Worm (Caenorhabditis elegans) whole organism, L4 larva: ENCODE results near the gene ctr-9.

ENCODE experiments used
- F44E2.7 ChIP-seq: fragments of 200-800 bp; sonication (Bioruptor generic); IDR thresholded peaks from 2 replicates; pipeline ENCODE4 v2.1.2; 2022; ENCODE audit warnings: missing genetic modification characterization, missing compliant biosample characterization
- Y105C5A.15 ChIP-seq: fragments of 200-800 bp; sonication (Bioruptor generic); IDR thresholded peaks from 2 replicates; pipeline ENCODE4 v1.3.6; 2022; ENCODE audit warnings: missing genetic modification characterization, missing compliant biosample characterization
- Y48G9A.11 ChIP-seq: fragments of 200-800 bp; sonication (Bioruptor generic); IDR thresholded peaks from 2 replicates; pipeline ENCODE4 v1.3.6; 2022; ENCODE audit warnings: missing genetic modification reagents, missing genetic modification characterization, missing compliant biosample characterization
- aha-1 ChIP-seq: fragments of 150-350 bp; peaks from one replicate; lab custom pipeline; 2014; ENCODE audit warnings: missing biosample characterization, missing genetic modification characterization
- aly-2 ChIP-seq: sonication (generic microtip); optimal IDR thresholded peaks from 2 replicates; lab custom pipeline; 2018; ENCODE audit warnings: missing biosample characterization, missing genetic modification characterization
- arid-1 ChIP-seq: fragments of 200-800 bp; sonication (Bioruptor generic); conservative IDR thresholded peaks from 2 replicates; pipeline ENCODE4 v1.3.6; 2022; ENCODE audit warnings: missing genetic modification reagents, missing genetic modification characterization, missing compliant biosample characterization
- dmd-6 ChIP-seq: fragments of 200-800 bp; sonication (Bioruptor generic); IDR thresholded peaks from 2 replicates; pipeline ENCODE4 v1.3.6; 2022; ENCODE audit warnings: missing genetic modification reagents, missing genetic modification characterization, missing compliant biosample characterization
- dmd-9 ChIP-seq: fragments of 200-800 bp; sonication (Bioruptor generic); IDR thresholded peaks from 2 replicates; pipeline ENCODE4 v1.3.6; 2022; ENCODE audit warnings: missing genetic modification reagents, missing genetic modification characterization, missing compliant biosample characterization
- dve-1 ChIP-seq: sonication (generic microtip); optimal IDR thresholded peaks from 2 replicates; lab custom pipeline; 2017; ENCODE audit warnings: antibody characterized with exemption, mild to moderate bottlenecking, missing genetic modification characterization, missing compliant biosample characterization; ENCODE audit not compliant: insufficient read depth
- fkh-10 ChIP-seq: fragments of 150-350 bp; optimal IDR thresholded peaks from 2 replicates; lab custom pipeline; 2014; ENCODE audit warnings: missing biosample characterization, missing genetic modification reagents, missing genetic modification characterization
- hif-1 ChIP-seq, 2 experiments: sonication (generic microtip); optimal IDR thresholded peaks; 2 replicates each; lab custom pipeline; 2016 to 2017; ENCODE audit warnings: missing compliant biosample characterization in 2 of 2, missing genetic modification characterization in 2 of 2, missing genetic modification reagents in 2 of 2, missing genotype in 2 of 2, mild to moderate bottlenecking in 1 of 2
- hlh-11 ChIP-seq: fragments of 200-800 bp; sonication (Bioruptor generic); optimal IDR thresholded peaks from 2 replicates; lab custom pipeline; 2018; ENCODE audit warnings: mild to moderate bottlenecking, missing genetic modification characterization, missing compliant biosample characterization
- hlh-30 ChIP-seq: sonication (generic microtip); optimal IDR thresholded peaks from 2 replicates; lab custom pipeline; 2017; ENCODE audit warnings: antibody characterized with exemption, mild to moderate bottlenecking, missing genetic modification characterization, missing compliant biosample characterization; ENCODE audit not compliant: insufficient read depth
- hmg-1.1 ChIP-seq: fragments of 200-800 bp; sonication (Bioruptor generic); IDR thresholded peaks from 2 replicates; pipeline ENCODE4 v1.3.6; 2022; ENCODE audit warnings: missing genetic modification reagents, missing genetic modification characterization, missing compliant biosample characterization
- lim-7 ChIP-seq: fragments of 200-800 bp; sonication (Bioruptor generic); IDR thresholded peaks from 2 replicates; pipeline ENCODE4 v1.3.6; 2022; ENCODE audit warnings: missing genetic modification characterization, missing compliant biosample characterization
- lin-15B ChIP-seq: fragments of 150-350 bp; sonication (generic microtip); optimal IDR thresholded peaks from 3 replicates; lab custom pipeline; 2014; ENCODE audit warnings: missing biosample characterization, missing genetic modification characterization
- lin-38 ChIP-seq: fragments of 200-800 bp; sonication (Bioruptor generic); IDR thresholded peaks from 2 replicates; pipeline ENCODE4 v1.3.6; 2022; ENCODE audit warnings: missing genetic modification reagents, missing genetic modification characterization, missing compliant biosample characterization
- lir-3 ChIP-seq: sonication (generic microtip); optimal IDR thresholded peaks from 2 replicates; lab custom pipeline; 2016; ENCODE audit warnings: mild to moderate bottlenecking, missing genetic modification characterization, missing compliant biosample characterization
- lsy-2 ChIP-seq, 2 experiments: fragments of 150-350 bp in 1 of 2; sonication (generic microtip) in 1 of 2; optimal IDR thresholded peaks; 2 replicates each; lab custom pipeline; 2014 to 2017; ENCODE audit warnings: missing biosample characterization in 2 of 2, missing genetic modification characterization in 2 of 2
- madf-5 ChIP-seq, 2 experiments: fragments of 200-800 bp; sonication (Bioruptor generic); IDR thresholded peaks; 2 replicates each; pipeline ENCODE4 v1.3.6; 2022; ENCODE audit warnings: missing compliant biosample characterization in 2 of 2, missing genetic modification characterization in 2 of 2
- mdt-29 ChIP-seq: fragments of 200-800 bp; sonication (Bioruptor generic); IDR thresholded peaks from 2 replicates; pipeline ENCODE4 v1.3.6; 2022; ENCODE audit warnings: missing genetic modification reagents, missing genetic modification characterization, missing compliant biosample characterization
- mep-1 ChIP-seq: fragments of 150-350 bp; sonication (generic microtip); optimal IDR thresholded peaks from 3 replicates; lab custom pipeline; 2014; ENCODE audit warnings: missing biosample characterization, missing genetic modification characterization
- mxl-3 ChIP-seq: fragments of 200-800 bp; sonication (Bioruptor generic); optimal IDR thresholded peaks from 2 replicates; lab custom pipeline; 2018; ENCODE audit warnings: mild to moderate bottlenecking, missing genetic modification characterization, missing compliant biosample characterization
- nhr-237 ChIP-seq: sonication (generic microtip); optimal IDR thresholded peaks from 2 replicates; lab custom pipeline; 2017; ENCODE audit warnings: missing biosample characterization, missing genetic modification characterization
- nhr-25 ChIP-seq: sonication (generic microtip); optimal IDR thresholded peaks from 2 replicates; lab custom pipeline; 2017; ENCODE audit warnings: missing genetic modification characterization, mild to moderate bottlenecking, missing compliant biosample characterization, antibody characterized with exemption, moderate library complexity, borderline replicate concordance; ENCODE audit not compliant: insufficient read depth
- nhr-28 ChIP-seq: fragments of 150-350 bp; optimal IDR thresholded peaks from 2 replicates; lab custom pipeline; 2014; ENCODE audit warnings: missing biosample characterization, missing genetic modification characterization
- nhr-48 ChIP-seq: sonication (generic microtip); optimal IDR thresholded peaks from 2 replicates; lab custom pipeline; 2016; ENCODE audit warnings: mild to moderate bottlenecking, missing genetic modification characterization, missing compliant biosample characterization
- rbr-2 ChIP-seq: sonication (generic microtip); optimal IDR thresholded peaks from 2 replicates; lab custom pipeline; 2016; ENCODE audit warnings: missing genotype, missing genetic modification characterization, missing compliant biosample characterization
- set-16 ChIP-seq: fragments of 200-800 bp; sonication (Bioruptor generic); IDR thresholded peaks from 2 replicates; pipeline ENCODE4 v1.3.6; 2022; ENCODE audit warnings: missing genetic modification reagents, missing genetic modification characterization, missing compliant biosample characterization
- snpc-1.2 ChIP-seq: fragments of 200-800 bp; sonication (Bioruptor generic); IDR thresholded peaks from 2 replicates; pipeline ENCODE4 v1.3.6; 2022; ENCODE audit warnings: missing genetic modification reagents, missing genetic modification characterization, missing compliant biosample characterization
- snpc-4 ChIP-seq: fragments of 150-350 bp; optimal IDR thresholded peaks from 2 replicates; lab custom pipeline; 2014; ENCODE audit warnings: missing biosample characterization, missing genetic modification characterization
- spr-1 ChIP-seq: sonication (generic microtip); optimal IDR thresholded peaks from 2 replicates; lab custom pipeline; 2016; ENCODE audit warnings: mild to moderate bottlenecking, missing genetic modification characterization, missing compliant biosample characterization
- spr-3 ChIP-seq: fragments of 200-800 bp; sonication (Bioruptor generic); optimal IDR thresholded peaks from 2 replicates; lab custom pipeline; 2018; ENCODE audit warnings: mild to moderate bottlenecking, missing genetic modification characterization, missing compliant biosample characterization
- unc-130 ChIP-seq: sonication (generic microtip); optimal IDR thresholded peaks from 2 replicates; lab custom pipeline; 2016; ENCODE audit warnings: missing genetic modification reagents, missing genetic modification characterization, missing compliant biosample characterization
- unc-62 ChIP-seq, 3 experiments: fragments of 150-350 bp in 1 of 3; sonication (generic microtip); optimal IDR thresholded peaks in 2 of 3; peaks in 1 of 3; 1 replicate in 1 of 3; 2 replicates in 2 of 3; lab custom pipeline; 2014 to 2017; ENCODE audit warnings: missing biosample characterization in 3 of 3, missing genetic modification characterization in 3 of 3, missing genetic modification reagents in 3 of 3, missing genotype in 1 of 3
- ztf-7 ChIP-seq: fragments of 150-350 bp; optimal IDR thresholded peaks from 2 replicates; lab custom pipeline; 2014; ENCODE audit warnings: missing biosample characterization, missing genetic modification characterization

ctr-9 gene

DNA sequence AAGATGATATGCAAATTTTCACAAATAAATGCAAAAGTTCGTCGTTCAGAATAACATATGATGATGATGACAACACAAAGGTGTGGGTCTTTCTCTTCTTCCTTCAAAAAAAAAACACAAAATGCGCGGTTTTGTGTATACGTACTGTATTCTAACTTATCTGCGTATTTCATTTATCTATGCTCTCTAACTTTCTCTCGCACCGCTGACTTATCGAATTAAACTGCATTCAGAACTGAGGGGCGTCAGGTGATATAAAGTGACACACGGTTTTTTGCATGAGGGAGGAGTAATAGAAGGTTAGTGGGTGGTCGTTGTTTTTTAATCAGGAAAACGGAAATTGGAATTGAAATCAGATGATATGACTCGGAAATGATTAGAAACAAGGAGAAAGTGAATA lies 9.1 kb downstream of the ctr-9 start, which contains the start of gene sod-4 (continued):
- no peak for TF ChIP-seq mdt-29

DNA sequence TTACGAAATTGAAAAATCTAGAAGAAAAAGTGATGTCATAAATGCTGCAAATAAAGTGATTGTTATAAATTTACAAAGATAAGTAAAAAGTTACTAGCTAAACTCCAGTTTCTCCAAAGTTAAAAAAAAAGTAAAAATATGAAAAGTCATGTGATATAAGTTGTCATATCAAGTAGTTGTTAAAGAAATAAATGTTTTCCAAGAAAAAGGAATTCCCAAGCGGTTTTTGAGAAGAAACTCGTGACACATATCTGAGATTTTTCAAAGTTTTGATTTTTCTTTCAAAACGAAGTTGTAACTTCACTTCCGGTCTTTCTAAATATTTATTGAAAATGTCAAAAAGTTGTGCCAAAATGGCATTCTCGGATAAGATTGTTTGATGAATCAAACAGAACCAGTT lies 9.9 kb downstream of the ctr-9 start:
- TF ChIP-seq rbr-2 (tag; lab: Kevin White, UChicago), result no peak
- no peak for TF ChIP-seq nhr-48 (tag; lab: Kevin White, UChicago)
- TF ChIP-seq hmg-1.1, result no peak
- no peak for TF ChIP-seq nhr-237 (tag; lab: Kevin White, UChicago)
- no peak for TF ChIP-seq fkh-10 (GFP tag; lab: Kevin White, UChicago)
- TF ChIP-seq mep-1 (tag; lab: Kevin White, UChicago), result peak; percentile 42
- TF ChIP-seq Y105C5A.15 (GFP tag; lab: Robert Waterston, UW), result no peak
- TF ChIP-seq madf-5 (GFP tag; IDR thresholded peaks at IDR 0.05; lab: Robert Waterston, UW), result no peak
- TF ChIP-seq lin-15B (tag; lab: Kevin White, UChicago), result no peak
- no peak for TF ChIP-seq spr-3
- peak in 1 of 2 experiments; percentile 83 for TF ChIP-seq unc-62 (GFP tag; optimal IDR thresholded peaks at IDR 0.05 in 1 of 2; lab: Kevin White, UChicago)
- no peak for TF ChIP-seq unc-62 (tag; optimal IDR thresholded peaks at IDR 0.05; lab: Kevin White, UChicago)
- TF ChIP-seq ztf-7 (tag; lab: Kevin White, UChicago), result no peak
- TF ChIP-seq F44E2.7, result no peak
- TF ChIP-seq dmd-6 (GFP tag; lab: Robert Waterston, UW), result no peak
- no peak for TF ChIP-seq hif-1 (tag; optimal IDR thresholded peaks at IDR 0.05; lab: Kevin White, UChicago)
- no peak for TF ChIP-seq lir-3 (tag; lab: Kevin White, UChicago)
- peak; percentile 21 for TF ChIP-seq hlh-30 (tag; lab: Kevin White, UChicago)
- TF ChIP-seq spr-1 (tag; lab: Kevin White, UChicago), result no peak
- peak in 1 of 2 experiments; percentile 38 for TF ChIP-seq lsy-2 (tag; optimal IDR thresholded peaks at IDR 0.05; lab: Kevin White, UChicago)
- TF ChIP-seq, all 104 proteins: peak for 4

DNA sequence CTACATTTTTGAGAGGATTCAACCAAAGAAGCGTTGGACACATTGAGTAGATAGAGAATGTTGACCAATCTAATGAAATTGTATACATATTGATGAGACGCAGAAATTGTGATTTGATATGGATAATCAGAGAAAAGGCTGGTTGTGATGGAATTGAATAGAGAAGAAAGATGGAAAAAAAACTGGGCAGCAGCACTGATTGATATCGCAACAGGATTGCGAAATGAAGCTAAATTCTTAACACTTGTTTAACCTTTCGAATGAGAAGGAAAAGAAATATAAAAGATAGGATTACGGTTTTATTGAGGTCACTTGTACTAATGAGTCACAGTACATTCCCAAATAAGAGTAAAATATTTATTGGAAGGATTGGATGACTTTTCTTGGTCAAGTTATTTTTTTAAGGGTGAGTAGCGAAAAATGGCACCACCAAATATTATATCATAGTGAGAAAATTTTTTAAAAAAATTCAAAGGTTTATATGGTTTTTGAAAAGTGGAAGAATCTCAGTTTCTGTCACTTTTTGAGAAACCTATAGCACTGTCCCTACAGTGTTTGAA lies 11.0 kb downstream of the ctr-9 start:
- no peak for TF ChIP-seq set-16
- TF ChIP-seq lim-7 (GFP tag; lab: Robert Waterston, UW), result no peak
- TF ChIP-seq mxl-3, result peak; percentile 33
- peak; percentile 65 for TF ChIP-seq nhr-28 (tag; lab: Kevin White, UChicago)
- TF ChIP-seq unc-62 (GFP tag; optimal IDR thresholded peaks at IDR 0.05 in 1 of 2; lab: Kevin White, UChicago), result peak in 1 of 2 experiments; percentile 96
- no peak for TF ChIP-seq unc-62 (tag; optimal IDR thresholded peaks at IDR 0.05; lab: Kevin White, UChicago)
- TF ChIP-seq lsy-2 (tag; optimal IDR thresholded peaks at IDR 0.05; lab: Kevin White, UChicago), result peak in 1 of 2 experiments; percentile 31
- TF ChIP-seq dve-1 (tag; lab: Kevin White, UChicago), result peak; percentile 10
- TF ChIP-seq mep-1 (tag; lab: Kevin White, UChicago), result no peak
- peak; percentile 85 for TF ChIP-seq aha-1 (tag; lab: Kevin White, UChicago)
- TF ChIP-seq nhr-25 (tag; lab: Kevin White, UChicago), result peak; percentile 11
- no peak for TF ChIP-seq hlh-11
- no peak for TF ChIP-seq lin-38 (GFP tag; lab: Robert Waterston, UW)

DNA sequence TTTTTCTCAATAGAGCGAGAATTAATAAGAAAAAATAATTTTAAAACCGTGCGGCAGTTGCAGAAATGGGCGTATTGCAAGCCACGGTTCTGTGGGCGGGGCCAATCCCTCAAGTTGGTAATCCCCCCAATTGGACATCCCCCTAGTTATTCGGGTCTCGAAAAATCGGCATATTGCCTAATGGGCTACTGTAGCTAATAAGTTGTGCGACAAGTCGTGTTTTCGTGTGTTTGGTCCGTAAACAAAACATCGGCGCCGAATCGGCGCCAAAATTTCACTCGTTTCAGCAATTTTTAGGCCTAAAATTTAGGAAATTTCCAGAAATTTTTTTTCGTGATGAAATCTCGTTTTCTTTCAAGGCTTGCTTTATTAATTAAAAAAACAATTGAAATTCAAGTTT lies 13.2 kb downstream of the ctr-9 start:
- 0 out of 2 replicates have a peak, but pooled peaks have one; percentile 5 for TF ChIP-seq arid-1 (GFP tag; lab: Robert Waterston, UW)
- TF ChIP-seq lin-38 (GFP tag; lab: Robert Waterston, UW), result peak; percentile 61
- no peak for TF ChIP-seq aha-1 (tag; lab: Kevin White, UChicago)
- TF ChIP-seq unc-130 (GFP tag; lab: Kevin White, UChicago), result peak; percentile 65
- no peak for TF ChIP-seq snpc-4
- TF ChIP-seq dmd-9 (GFP tag; lab: Robert Waterston, UW), result 0 out of 2 replicates have a peak, but pooled peaks have one; percentile 28
- TF ChIP-seq Y48G9A.11 (GFP tag; lab: Robert Waterston, UW), result peak; percentile 54; the same call in 1 of the 2 replicates
- TF ChIP-seq snpc-1.2 (GFP tag; lab: Robert Waterston, UW), result peak; percentile 67; the same call in 1 of the 2 replicates
- no peak for TF ChIP-seq aly-2
